Fruit fly (Drosophila melanogaster): ENCODE measurements around the gene CG8360.

CG8360 gene

dm6 chr2L:8204996-8205567 lies 7.7 kb upstream of the CG8360 start, which contains the start of gene SLC5A11 (continued):
- TF ChIP-seq E2f1 (GFP tag; IDR thresholded peaks at IDR 0.05) (peak; percentile 97), crc (GFP tag; optimal IDR thresholded peaks at IDR 0.05) (peak; percentile 83), CG10366 (GFP tag; IDR thresholded peaks at IDR 0.05) (peak; percentile 79), CG3838 (GFP tag; optimal IDR thresholded peaks at IDR 0.05) (peak; percentile 97)

dm6 chr2L:8205871-8206270 lies 6.9 kb upstream of the CG8360 start, which contains the start of gene CG8419:
Gene CG8419, plus strand, starts transcription at chr2L:8206171.
- TF ChIP-seq psq (GFP tag; optimal IDR thresholded peaks at IDR 0.05) (no peak), Lim3 (GFP tag; IDR thresholded peaks at IDR 0.05) (0 out of 2 replicates have a peak, but pooled peaks have one; percentile 10), Pdp1 (GFP tag; optimal IDR thresholded peaks at IDR 0.05) (peak in 1 of 2 experiments; percentile 24)

- TF ChIP-seq cg (GFP tag; optimal IDR thresholded peaks at IDR 0.05) (no peak), CG15479 (GFP tag; optimal IDR thresholded peaks at IDR 0.05) (peak; percentile 21), pb (GFP tag; optimal IDR thresholded peaks at IDR 0.05) (no peak), pfk (GFP tag; optimal IDR thresholded peaks at IDR 0.05) (no peak), twi (tag; optimal IDR thresholded peaks at IDR 0.05) (peak; percentile 95), GATAe (GFP tag; conservative IDR thresholded peaks at IDR 0.05) (no peak), pzg (GFP tag; optimal IDR thresholded peaks at IDR 0.05) (no peak)
These were observed 3.4 kb upstream of the CG8360 start for dm6 chr2L:8209362-8209761.

dm6 chr2L:8210468-8210867 lies 2.3 kb upstream of the CG8360 start:
- no peak for TF ChIP-seq Vsx1 (GFP tag; optimal IDR thresholded peaks at IDR 0.05)
- TF ChIP-seq pros (GFP tag; optimal IDR thresholded peaks at IDR 0.05), result no peak
- TF ChIP-seq oc (tag; optimal IDR thresholded peaks at IDR 0.05), result no peak
- no peak for TF ChIP-seq CG34422 (GFP tag; IDR thresholded peaks at IDR 0.05)
- TF ChIP-seq CrebB (tag; optimal IDR thresholded peaks at IDR 0.05), result no peak
- no peak for TF ChIP-seq da (GFP tag; optimal IDR thresholded peaks at IDR 0.05)
- no peak for TF ChIP-seq dati (GFP tag; IDR thresholded peaks at IDR 0.05)
- TF ChIP-seq CTCF (GFP tag; optimal IDR thresholded peaks at IDR 0.05), result peak; percentile 66
- TF ChIP-seq slou (GFP tag; optimal IDR thresholded peaks at IDR 0.05), result no peak
- TF ChIP-seq unc-4 (GFP tag; IDR thresholded peaks at IDR 0.05; ENCODE audit: partially characterized antibody), result no peak
- 0 out of 3 replicates have a peak, but pooled peaks have one; percentile 11 for TF ChIP-seq zfh1 (GFP tag; IDR thresholded peaks at IDR 0.05)
- 0 out of 2 replicates have a peak, but pooled peaks have one; percentile 2 for TF ChIP-seq Nf-YA (GFP tag; IDR thresholded peaks at IDR 0.05)
- TF ChIP-seq Optix (GFP tag; IDR thresholded peaks at IDR 0.05), result no peak
- TF ChIP-seq CG1647 (GFP tag; optimal IDR thresholded peaks at IDR 0.05), result no peak
- TF ChIP-seq D (optimal IDR thresholded peaks at IDR 0.05), result peak; percentile 19
- TF ChIP-seq D (GFP tag; optimal IDR thresholded peaks at IDR 0.05), result no peak
- no peak for TF ChIP-seq chinmo (GFP tag; IDR thresholded peaks at IDR 0.05; ENCODE audit: partially characterized antibody)
- no peak for TF ChIP-seq CG18764 (GFP tag; optimal IDR thresholded peaks at IDR 0.05)
- no peak for TF ChIP-seq CG33213 (GFP tag; optimal IDR thresholded peaks at IDR 0.05)
- TF ChIP-seq hth (optimal IDR thresholded peaks at IDR 0.05), result no peak

DNA sequence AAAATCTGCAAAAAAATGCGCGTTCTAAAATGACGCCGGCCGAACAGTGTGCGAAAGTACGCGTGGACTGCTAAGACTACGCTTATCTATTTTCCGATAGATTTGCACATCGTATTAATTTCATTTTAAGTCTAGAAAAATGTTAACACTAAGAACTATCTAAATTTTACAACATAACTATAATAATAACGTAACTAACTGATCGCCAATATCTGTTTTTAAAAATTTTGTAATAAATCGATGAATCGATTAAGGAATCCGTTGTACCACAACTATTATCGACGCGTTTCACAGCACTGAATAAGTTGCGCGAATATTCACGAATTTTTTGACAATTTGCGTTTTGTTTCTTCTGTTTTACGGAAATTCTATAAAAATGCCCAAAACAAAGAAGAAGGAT lies 1.7 kb upstream of the CG8360 start, which contains the start of gene Ssb-c31a:
Gene Ssb-c31a (plus strand): TSS at position 278 of the 400 bp plus-strand sequence.
- no peak for TF ChIP-seq ssp (GFP tag; IDR thresholded peaks at IDR 0.05)
- TF ChIP-seq Chrac-16 (GFP tag; optimal IDR thresholded peaks at IDR 0.05), result peak; percentile 62
- peak; percentile 57 for TF ChIP-seq Xrp1 (GFP tag; IDR thresholded peaks at IDR 0.05)
- TF ChIP-seq dati (GFP tag; IDR thresholded peaks at IDR 0.05), result no peak
- peak; percentile 11 for TF ChIP-seq CG7271 (tag; optimal IDR thresholded peaks at IDR 0.05)
- no peak for TF ChIP-seq CG9876 (GFP tag; optimal IDR thresholded peaks at IDR 0.05)
- TF ChIP-seq fru (optimal IDR thresholded peaks at IDR 0.05), result no peak
- TF ChIP-seq CG43689 (GFP tag; IDR thresholded peaks at IDR 0.05), result no peak
- TF ChIP-seq Sry-β (GFP tag; optimal IDR thresholded peaks at IDR 0.05), result no peak
- TF ChIP-seq ci (GFP tag; IDR thresholded peaks at IDR 0.05), result no peak
- no peak for TF ChIP-seq CG11723 (GFP tag; optimal IDR thresholded peaks at IDR 0.05)
- no peak for TF ChIP-seq slou (GFP tag; optimal IDR thresholded peaks at IDR 0.05)
- TF ChIP-seq CG30020 (tag; optimal IDR thresholded peaks at IDR 0.05), result peak; percentile 56
- peak; percentile 4 for TF ChIP-seq CG9609 (GFP tag; optimal IDR thresholded peaks at IDR 0.05)
- TF ChIP-seq Stat92E (GFP tag; optimal IDR thresholded peaks at IDR 0.05), result no peak
